Fruit fly (Drosophila melanogaster): ENCODE measurements around the gene CG17298.

Gene CG17298

dm6 chr3R:21271208-21271607 is 11.8 kb upstream of the CG17298 start (continued):
- TF ChIP-seq vvl (GFP tag; IDR thresholded peaks at IDR 0.05) (peak; percentile 25; the same call in 1 of the 2 replicates), Oli (tag; optimal IDR thresholded peaks at IDR 0.05) (no peak), C15 (GFP tag; IDR thresholded peaks at IDR 0.05) (no peak), CG34224 (GFP tag; IDR thresholded peaks at IDR 0.05; ENCODE audit: partially characterized antibody) (no peak), CG1647 (GFP tag; optimal IDR thresholded peaks at IDR 0.05) (no peak), CG43689 (GFP tag; IDR thresholded peaks at IDR 0.05) (no peak), Asciz (GFP tag; optimal IDR thresholded peaks at IDR 0.05) (peak; percentile 74), CG1603 (tag; optimal IDR thresholded peaks at IDR 0.05) (peak; percentile 16), BtbVII (GFP tag; optimal IDR thresholded peaks at IDR 0.05) (peak; percentile 19), CG16779 (GFP tag; IDR thresholded peaks at IDR 0.05) (no peak), CG2678 (tag; optimal IDR thresholded peaks at IDR 0.05) (peak; percentile 60), CG15269 (tag; optimal IDR thresholded peaks at IDR 0.05) (peak; percentile 17), maf-S (GFP tag; optimal IDR thresholded peaks at IDR 0.05) (no peak), sens (GFP tag) (peak; percentile 69), CG14014 (GFP tag; IDR thresholded peaks at IDR 0.05) (no peak), gfzf (GFP tag; optimal IDR thresholded peaks at IDR 0.05) (no peak), CG7786 (GFP tag; optimal IDR thresholded peaks at IDR 0.05) (no peak), Hmr (GFP tag; optimal IDR thresholded peaks at IDR 0.05) (peak; percentile 32), sens-2 (GFP tag; IDR thresholded peaks at IDR 0.05) (no peak), CG30403 (GFP tag; optimal IDR thresholded peaks at IDR 0.05) (no peak), en (GFP tag; optimal IDR thresholded peaks at IDR 0.05) (no peak), dmrt99B (tag; optimal IDR thresholded peaks at IDR 0.05) (peak; percentile 22), sug (tag; optimal IDR thresholded peaks at IDR 0.05) (no peak), CG6254 (GFP tag; optimal IDR thresholded peaks at IDR 0.05) (peak; percentile 6), so (GFP tag; IDR thresholded peaks at IDR 0.05) (0 out of 3 replicates have a peak, but pooled peaks have one; percentile 17), crp (GFP tag; optimal IDR thresholded peaks at IDR 0.05) (no peak), Bgb (GFP tag; IDR thresholded peaks at IDR 0.05; ENCODE audit: partially characterized antibody) (no peak), CG8089 (GFP tag; optimal IDR thresholded peaks at IDR 0.05) (no peak), D19B (GFP tag; optimal IDR thresholded peaks at IDR 0.05) (no peak), CkIIα-i1 (GFP tag; IDR thresholded peaks at IDR 0.05) (no peak), CG7357 (GFP tag; IDR thresholded peaks at IDR 0.05) (no peak), p53 (GFP tag; optimal IDR thresholded peaks at IDR 0.05) (no peak), CG2116 (GFP tag; optimal IDR thresholded peaks at IDR 0.05) (no peak), ems (GFP tag; optimal IDR thresholded peaks at IDR 0.05) (no peak), CG17385 (GFP tag; optimal IDR thresholded peaks at IDR 0.05) (peak; percentile 11), CG9797 (GFP tag; optimal IDR thresholded peaks at IDR 0.05) (no peak), Max (GFP tag; optimal IDR thresholded peaks at IDR 0.05) (no peak), z (GFP tag; IDR thresholded peaks at IDR 0.05) (0 out of 3 replicates have a peak, but pooled peaks have one; percentile 36), CG11723 (GFP tag; optimal IDR thresholded peaks at IDR 0.05) (no peak), CG34422 (GFP tag; IDR thresholded peaks at IDR 0.05) (no peak), insv (GFP tag; optimal IDR thresholded peaks at IDR 0.05) (no peak), yki (optimal IDR thresholded peaks at IDR 0.05) (no peak), CG18476 (GFP tag; optimal IDR thresholded peaks at IDR 0.05) (peak; percentile 1), CG12219 (GFP tag; optimal IDR thresholded peaks at IDR 0.05) (peak; percentile 35), lbe (GFP tag; optimal IDR thresholded peaks at IDR 0.05) (no peak), aop (GFP tag; IDR thresholded peaks at IDR 0.05) (no peak), zfh2 (GFP tag; optimal IDR thresholded peaks at IDR 0.05) (no peak), CG5953 (GFP tag; IDR thresholded peaks at IDR 0.05) (no peak), cad (GFP tag; optimal IDR thresholded peaks at IDR 0.05) (no peak), onecut (GFP tag; IDR thresholded peaks at IDR 0.05) (no peak), CG13296 (GFP tag; optimal IDR thresholded peaks at IDR 0.05) (peak; percentile 70), dm (GFP tag; optimal IDR thresholded peaks at IDR 0.05) (no peak)

Data from whole organism, embryonic.